Worm (Caenorhabditis elegans) whole organism, L4 larva: ENCODE results near the gene str-217.

Experiments
- F10B5.3 ChIP-seq: sonication (generic microtip); optimal IDR thresholded peaks from 2 replicates; lab custom pipeline; 2016; ENCODE audit warnings: mild to moderate bottlenecking, missing genetic modification characterization, missing compliant biosample characterization
- F37D6.2 ChIP-seq: sonication (generic microtip); optimal IDR thresholded peaks from 2 replicates; lab custom pipeline; 2016; ENCODE audit warnings: mild to moderate bottlenecking, missing genetic modification characterization, missing compliant biosample characterization
- F49E8.2 ChIP-seq: sonication (generic microtip); optimal IDR thresholded peaks from 2 replicates; lab custom pipeline; 2016; ENCODE audit warnings: missing compliant biosample characterization, mild to moderate bottlenecking, missing genetic modification characterization, borderline replicate concordance
- R02D3.7 ChIP-seq: fragments of 150-350 bp; sonication (generic microtip); optimal IDR thresholded peaks from 3 replicates; lab custom pipeline; 2014; ENCODE audit warnings: missing biosample characterization, missing genetic modification characterization
- Y48G9A.11 ChIP-seq: fragments of 200-800 bp; sonication (Bioruptor generic); IDR thresholded peaks from 2 replicates; pipeline ENCODE4 v1.3.6; 2022; ENCODE audit warnings: missing genetic modification reagents, missing genetic modification characterization, missing compliant biosample characterization
- arid-1 ChIP-seq: fragments of 200-800 bp; sonication (Bioruptor generic); conservative IDR thresholded peaks from 2 replicates; pipeline ENCODE4 v1.3.6; 2022; ENCODE audit warnings: missing genetic modification reagents, missing genetic modification characterization, missing compliant biosample characterization
- attf-4 ChIP-seq: sonication (generic microtip); optimal IDR thresholded peaks from 3 replicates; lab custom pipeline; 2017; ENCODE audit warnings: missing biosample characterization, missing genetic modification characterization
- ceh-82 ChIP-seq: sonication (generic microtip); optimal IDR thresholded peaks from 2 replicates; lab custom pipeline; 2017; ENCODE audit warnings: missing biosample characterization, missing genetic modification characterization
- daf-12 ChIP-seq: fragments of 150-350 bp; optimal IDR thresholded peaks from 2 replicates; lab custom pipeline; 2014; ENCODE audit warnings: missing biosample characterization, missing genetic modification reagents, missing genetic modification characterization
- dmd-8 ChIP-seq: fragments of 200-800 bp; sonication (Bioruptor generic); IDR thresholded peaks from 2 replicates; pipeline ENCODE4 v1.3.6; 2022; ENCODE audit warnings: missing genetic modification characterization, missing compliant biosample characterization
- fos-1 ChIP-seq: fragments of 150-350 bp; optimal IDR thresholded peaks from 2 replicates; lab custom pipeline; 2014; ENCODE audit warnings: missing biosample characterization, missing genetic modification characterization
- jun-1 ChIP-seq: fragments of 150-350 bp; optimal IDR thresholded peaks from 2 replicates; lab custom pipeline; 2014; ENCODE audit warnings: missing biosample characterization, missing genetic modification reagents, missing genetic modification characterization
- lir-3 ChIP-seq: sonication (generic microtip); optimal IDR thresholded peaks from 2 replicates; lab custom pipeline; 2016; ENCODE audit warnings: mild to moderate bottlenecking, missing genetic modification characterization, missing compliant biosample characterization
- lsy-2 ChIP-seq, 2 experiments: fragments of 150-350 bp in 1 of 2; sonication (generic microtip) in 1 of 2; optimal IDR thresholded peaks; 2 replicates each; lab custom pipeline; 2014 to 2017; ENCODE audit warnings: missing biosample characterization in 2 of 2, missing genetic modification characterization in 2 of 2
- madf-9 ChIP-seq: fragments of 200-800 bp; sonication (Bioruptor generic); conservative IDR thresholded peaks from 2 replicates; pipeline ENCODE4 v1.3.6; 2022; ENCODE audit warnings: missing genetic modification reagents, missing genetic modification characterization, missing compliant biosample characterization
- mdl-1 ChIP-seq, 2 experiments: fragments of 150-350 bp in 1 of 2; sonication (generic microtip) in 1 of 2; optimal IDR thresholded peaks; 2 replicates each; lab custom pipeline; 2014 to 2017; ENCODE audit warnings: missing biosample characterization in 2 of 2, missing genetic modification characterization in 2 of 2
- mes-2 ChIP-seq: sonication (generic microtip); optimal IDR thresholded peaks from 2 replicates; lab custom pipeline; 2016; ENCODE audit warnings: missing genotype, mild to moderate bottlenecking, missing genetic modification characterization, missing compliant biosample characterization; ENCODE audit not compliant: poor library complexity, severe bottlenecking
- mxl-2 ChIP-seq: fragments of 200-800 bp; sonication (Bioruptor generic); conservative IDR thresholded peaks from 2 replicates; pipeline ENCODE4 v1.3.6; 2022; ENCODE audit warnings: missing genetic modification reagents, missing genetic modification characterization, missing compliant biosample characterization
- nhr-10 ChIP-seq: fragments of 150-350 bp; optimal IDR thresholded peaks from 2 replicates; lab custom pipeline; 2014; ENCODE audit warnings: missing biosample characterization, missing genetic modification characterization
- nhr-237 ChIP-seq: sonication (generic microtip); optimal IDR thresholded peaks from 2 replicates; lab custom pipeline; 2017; ENCODE audit warnings: missing biosample characterization, missing genetic modification characterization
- nhr-25 ChIP-seq: sonication (generic microtip); optimal IDR thresholded peaks from 2 replicates; lab custom pipeline; 2017; ENCODE audit warnings: missing genetic modification characterization, mild to moderate bottlenecking, missing compliant biosample characterization, antibody characterized with exemption, moderate library complexity, borderline replicate concordance; ENCODE audit not compliant: insufficient read depth
- nhr-41 ChIP-seq: fragments of 200-800 bp; sonication (Bioruptor generic); IDR thresholded peaks from 2 replicates; pipeline ENCODE4 v1.3.6; 2022; ENCODE audit warnings: missing genetic modification reagents, missing genetic modification characterization, missing compliant biosample characterization
- nhr-42 ChIP-seq: fragments of 200-800 bp; sonication (Bioruptor generic); IDR thresholded peaks from 2 replicates; pipeline ENCODE4 v1.3.6; 2022; ENCODE audit warnings: missing genetic modification characterization, missing compliant biosample characterization
- nhr-6 ChIP-seq: fragments of 150-350 bp; optimal IDR thresholded peaks from 2 replicates; lab custom pipeline; 2014; ENCODE audit warnings: missing biosample characterization, missing genetic modification characterization
- nhr-77 ChIP-seq: fragments of 150-350 bp; optimal IDR thresholded peaks from 2 replicates; lab custom pipeline; 2014; ENCODE audit warnings: missing biosample characterization, missing genetic modification characterization
- php-3 ChIP-seq: fragments of 200-800 bp; sonication (Bioruptor generic); IDR thresholded peaks from 2 replicates; pipeline ENCODE4 v1.3.6; 2022; ENCODE audit warnings: missing genetic modification reagents, missing genetic modification characterization, missing compliant biosample characterization
- pqm-1 ChIP-seq: sonication (generic microtip); optimal IDR thresholded peaks from 2 replicates; lab custom pipeline; 2017; ENCODE audit warnings: missing biosample characterization, missing genetic modification characterization
- rbr-2 ChIP-seq: sonication (generic microtip); optimal IDR thresholded peaks from 2 replicates; lab custom pipeline; 2016; ENCODE audit warnings: missing genotype, missing genetic modification characterization, missing compliant biosample characterization
- set-16 ChIP-seq: fragments of 200-800 bp; sonication (Bioruptor generic); IDR thresholded peaks from 2 replicates; pipeline ENCODE4 v1.3.6; 2022; ENCODE audit warnings: missing genetic modification reagents, missing genetic modification characterization, missing compliant biosample characterization
- snpc-1.2 ChIP-seq: fragments of 200-800 bp; sonication (Bioruptor generic); IDR thresholded peaks from 2 replicates; pipeline ENCODE4 v1.3.6; 2022; ENCODE audit warnings: missing genetic modification reagents, missing genetic modification characterization, missing compliant biosample characterization
- spr-1 ChIP-seq: sonication (generic microtip); optimal IDR thresholded peaks from 2 replicates; lab custom pipeline; 2016; ENCODE audit warnings: mild to moderate bottlenecking, missing genetic modification characterization, missing compliant biosample characterization
- spr-3 ChIP-seq: fragments of 200-800 bp; sonication (Bioruptor generic); optimal IDR thresholded peaks from 2 replicates; lab custom pipeline; 2018; ENCODE audit warnings: mild to moderate bottlenecking, missing genetic modification characterization, missing compliant biosample characterization
- tra-1 ChIP-seq: fragments of 200-800 bp; sonication (Bioruptor generic); IDR thresholded peaks from 2 replicates; pipeline ENCODE4 v1.3.6; 2022; ENCODE audit warnings: missing genetic modification reagents, missing genetic modification characterization, missing compliant biosample characterization
- unc-62 ChIP-seq, 3 experiments: fragments of 150-350 bp in 1 of 3; sonication (generic microtip); optimal IDR thresholded peaks in 2 of 3; peaks in 1 of 3; 1 replicate in 1 of 3; 2 replicates in 2 of 3; lab custom pipeline; 2014 to 2017; ENCODE audit warnings: missing biosample characterization in 3 of 3, missing genetic modification characterization in 3 of 3, missing genetic modification reagents in 3 of 3, missing genotype in 1 of 3
- zfp-3 ChIP-seq: fragments of 200-800 bp; sonication (Bioruptor generic); conservative IDR thresholded peaks from 2 replicates; pipeline ENCODE4 v1.3.6; 2022; ENCODE audit warnings: missing genetic modification reagents, missing genetic modification characterization, missing compliant biosample characterization
- zip-11 ChIP-seq: fragments of 200-800 bp; sonication (Bioruptor generic); IDR thresholded peaks from 2 replicates; pipeline ENCODE4 v1.3.6; 2022; ENCODE audit warnings: missing genetic modification characterization, missing compliant biosample characterization
- zip-2 ChIP-seq: fragments of 150-350 bp; optimal IDR thresholded peaks from 2 replicates; lab custom pipeline; 2014; ENCODE audit warnings: missing biosample characterization, missing genetic modification characterization
- ztf-7 ChIP-seq: fragments of 150-350 bp; optimal IDR thresholded peaks from 2 replicates; lab custom pipeline; 2014; ENCODE audit warnings: missing biosample characterization, missing genetic modification characterization

Gene str-217

DNA sequence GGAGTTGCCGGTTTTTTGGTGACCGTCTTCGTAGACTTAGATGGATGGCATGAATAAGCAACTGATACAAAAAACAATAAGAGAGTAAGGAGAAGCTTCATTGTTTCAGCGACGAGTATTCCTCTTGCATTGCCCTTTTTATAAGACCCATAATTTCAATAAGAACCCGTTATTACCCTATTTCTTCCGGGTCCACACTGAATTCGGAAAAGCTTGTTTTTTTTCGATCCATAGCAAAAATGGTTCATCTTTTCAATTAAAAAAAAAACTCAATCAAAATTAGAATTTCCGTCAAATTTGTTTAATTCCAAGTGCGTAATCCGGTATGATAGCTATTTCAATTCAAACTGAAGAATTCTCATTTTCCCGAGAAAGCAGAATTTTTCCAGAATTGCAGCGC is 13.1 kb downstream of the str-217 start, which contains the start of gene Y102A5C.40:
Gene Y102A5C.40 (minus strand): TSS at position 101 of the 400 bp plus-strand sequence.
- TF ChIP-seq ceh-82 (no peak), mdl-1 (tag; optimal IDR thresholded peaks at IDR 0.05; lab: Kevin White, UChicago) (no peak), attf-4 (tag; lab: Kevin White, UChicago) (no peak), zip-11 (GFP tag; lab: Robert Waterston, UW) (no peak), pqm-1 (no peak), nhr-42 (GFP tag; lab: Robert Waterston, UW) (no peak), ztf-7 (tag; lab: Kevin White, UChicago) (no peak), Y48G9A.11 (GFP tag; lab: Robert Waterston, UW) (no peak)

ce11 chrV:16980368-16980767 is 19.7 kb downstream of the str-217 start, which contains the start of gene srz-54:
Gene srz-54 (plus strand): TSS chrV:16980668.
- no peak for TF ChIP-seq tra-1 (GFP tag; lab: Robert Waterston, UW)
- no peak for TF ChIP-seq F37D6.2 (tag; lab: Kevin White, UChicago)
- TF ChIP-seq rbr-2 (tag; lab: Kevin White, UChicago), result no peak
- TF ChIP-seq daf-12 (tag; lab: Kevin White, UChicago), result no peak
- TF ChIP-seq F49E8.2, result no peak
- TF ChIP-seq zip-2, result no peak
- no peak for TF ChIP-seq php-3 (GFP tag; lab: Robert Waterston, UW)
- no peak for TF ChIP-seq mxl-2

DNA sequence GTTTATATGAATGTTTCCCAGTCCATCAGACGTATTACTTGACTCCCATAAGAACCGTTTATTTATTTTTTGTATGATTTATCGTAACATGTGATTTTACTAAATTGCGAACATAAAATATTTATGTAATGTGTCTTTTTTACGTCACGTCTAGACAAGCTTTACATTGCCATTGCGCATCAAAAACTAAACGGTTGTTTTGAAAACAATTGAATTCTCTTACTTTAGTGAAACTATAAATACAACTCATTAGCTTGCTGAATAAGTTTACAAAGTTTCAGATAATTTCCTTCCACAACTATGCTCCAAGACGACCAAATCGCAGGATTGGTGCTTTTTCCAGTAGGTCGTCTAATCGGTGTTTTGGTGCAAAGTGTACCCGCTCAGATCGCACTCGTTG is 25.2 kb downstream of the str-217 start, which contains the start of gene srx-54:
Gene srx-54 (plus strand): TSS at position 301 of the 400 bp plus-strand sequence.
- TF ChIP-seq mes-2 (tag; lab: Kevin White, UChicago) (no peak), nhr-41 (GFP tag; lab: Robert Waterston, UW) (no peak), fos-1 (tag; lab: Kevin White, UChicago) (no peak), lsy-2 (tag; optimal IDR thresholded peaks at IDR 0.05; lab: Kevin White, UChicago) (no peak), spr-1 (tag; lab: Kevin White, UChicago) (no peak), zfp-3 (GFP tag; lab: Robert Waterston, UW) (no peak), arid-1 (GFP tag; lab: Robert Waterston, UW) (no peak)

DNA sequence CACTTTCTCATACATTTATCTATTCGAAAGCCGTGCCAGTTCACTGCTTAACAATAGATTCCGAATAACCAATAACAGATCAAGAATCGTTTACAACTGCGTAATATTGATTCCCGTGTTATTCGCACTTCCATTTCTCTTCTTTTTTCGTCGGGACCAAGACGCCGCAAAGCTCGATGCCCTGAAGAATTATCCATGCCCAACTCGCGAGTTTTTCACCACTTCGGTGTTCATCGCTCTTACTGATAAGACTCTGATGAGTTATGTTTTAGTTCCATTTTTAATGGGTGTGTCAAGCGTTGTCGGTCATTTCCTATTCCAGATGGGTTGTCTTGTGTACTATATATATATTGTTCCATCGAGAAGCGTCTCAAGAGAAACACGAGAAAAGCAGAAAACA is 26.8 kb downstream of the str-217 start:
- TF ChIP-seq nhr-237 (tag; lab: Kevin White, UChicago), result no peak
- TF ChIP-seq unc-62 (GFP tag; optimal IDR thresholded peaks at IDR 0.05 in 1 of 2; lab: Kevin White, UChicago), result peak in 1 of 2 experiments; percentile 91
- no peak for TF ChIP-seq unc-62 (tag; optimal IDR thresholded peaks at IDR 0.05; lab: Kevin White, UChicago)
- TF ChIP-seq, all 104 proteins: peak for 1

- TF ChIP-seq F37D6.2 (tag; lab: Kevin White, UChicago) (no peak), F10B5.3 (no peak), nhr-25 (tag; lab: Kevin White, UChicago) (no peak), nhr-10 (tag; lab: Kevin White, UChicago) (no peak), spr-3 (no peak), zfp-3 (GFP tag; lab: Robert Waterston, UW) (no peak), jun-1 (tag; lab: Kevin White, UChicago) (no peak), ztf-7 (tag; lab: Kevin White, UChicago) (no peak), nhr-6 (tag; lab: Kevin White, UChicago) (no peak), daf-12 (tag; lab: Kevin White, UChicago) (no peak), dmd-8 (no peak), snpc-1.2 (GFP tag; lab: Robert Waterston, UW) (no peak), R02D3.7 (tag; lab: Kevin White, UChicago) (no peak), set-16 (GFP tag; lab: Robert Waterston, UW) (no peak), mes-2 (tag; lab: Kevin White, UChicago) (no peak), nhr-77 (tag; lab: Kevin White, UChicago) (no peak), madf-9 (GFP tag; lab: Robert Waterston, UW) (no peak), lir-3 (tag; lab: Kevin White, UChicago) (no peak), rbr-2 (tag; lab: Kevin White, UChicago) (no peak)
- TF ChIP-seq, all 104 proteins: peak for 0
These were observed 28.0 kb downstream of the str-217 start, which contains the start of gene srh-119 for ce11 chrV:16972134-16972533. Gene srh-119 (plus strand): TSS chrV:16972434.
